Fruit fly (Drosophila melanogaster) whole organism, embryonic: ENCODE measurements around the gene Spn28Dc.

Experiments used
- Atf6 ChIP-seq: fragments of 200-800 bp; sonication (Bioruptor generic); IDR thresholded peaks from 2 replicates; pipeline ENCODE4 v1.3.6; 2022; ENCODE audit warnings: missing biosample characterization, missing genetic modification characterization
- C15 ChIP-seq: fragments of 200-800 bp; sonication (Bioruptor generic); IDR thresholded peaks from 3 replicates; pipeline ENCODE4 v1.3.6; 2022; ENCODE audit warnings: missing biosample characterization, missing genetic modification characterization
- CG11085 ChIP-seq: fragments of 200-800 bp; sonication (Bioruptor generic); IDR thresholded peaks from 2 replicates; pipeline ENCODE4 v1.3.6; 2022; ENCODE audit warnings: missing biosample characterization, missing genetic modification characterization
- CG11398 ChIP-seq: fragments of 200-800 bp; sonication (Bioruptor generic); optimal IDR thresholded peaks from 2 replicates; lab custom pipeline; 2016; ENCODE audit warnings: missing biosample characterization, missing genetic modification characterization
- CG14667 ChIP-seq: fragments of 200-800 bp; sonication (Bioruptor generic); IDR thresholded peaks from 2 replicates; pipeline ENCODE4 v1.3.6; 2022; ENCODE audit warnings: missing biosample characterization, missing genetic modification characterization
- CG1602 ChIP-seq: fragments of 200-800 bp; sonication (Bioruptor generic); optimal IDR thresholded peaks from 3 replicates; lab custom pipeline; 2016; ENCODE audit warnings: missing biosample characterization, missing genetic modification characterization
- CG1647 ChIP-seq: fragments of 200-800 bp; sonication (Bioruptor generic); optimal IDR thresholded peaks from 3 replicates; lab custom pipeline; 2016; ENCODE audit warnings: missing biosample characterization, missing genetic modification characterization
- CG16815 ChIP-seq: fragments of 200-800 bp; sonication (Bioruptor generic); optimal IDR thresholded peaks from 3 replicates; lab custom pipeline; 2017; ENCODE audit warnings: missing biosample characterization, mild to moderate bottlenecking, missing genetic modification characterization
- CG16863 ChIP-seq: fragments of 200-800 bp; sonication (Bioruptor generic); optimal IDR thresholded peaks from 3 replicates; lab custom pipeline; 2016; ENCODE audit warnings: missing biosample characterization, missing genetic modification characterization
- CG1832 ChIP-seq: fragments of 200-800 bp; sonication (Bioruptor generic); optimal IDR thresholded peaks from 2 replicates; lab custom pipeline; 2017; ENCODE audit warnings: missing biosample characterization, mild to moderate bottlenecking, missing genetic modification characterization, inconsistent platforms
- CG2199 ChIP-seq: fragments of 200-800 bp; sonication (Bioruptor generic); IDR thresholded peaks from 3 replicates; pipeline ENCODE4 v1.3.6; 2022; ENCODE audit warnings: missing biosample characterization, missing genetic modification characterization
- CG31365 ChIP-seq: fragments of 200-800 bp; sonication (Bioruptor generic); optimal IDR thresholded peaks from 2 replicates; lab custom pipeline; 2018; ENCODE audit warnings: missing biosample characterization, mild to moderate bottlenecking, missing genetic modification characterization
- CG3726 ChIP-seq: fragments of 200-800 bp; sonication (Bioruptor generic); IDR thresholded peaks from 3 replicates; pipeline ENCODE4, ENCODE4 v1.3.6; 2022; ENCODE audit warnings: missing biosample characterization, missing genetic modification characterization
- CG3847 ChIP-seq: fragments of 200-800 bp; sonication (Bioruptor generic); IDR thresholded peaks from 2 replicates; pipeline ENCODE4 v1.3.6; 2022; ENCODE audit warnings: missing biosample characterization, missing genetic modification characterization
- CG42726 ChIP-seq: fragments of 200-800 bp; sonication (Bioruptor generic); IDR thresholded peaks from 2 replicates; pipeline ENCODE4 v1.3.6; 2022; ENCODE audit warnings: missing biosample characterization, missing genetic modification characterization; ENCODE audit not compliant: partially characterized antibody
- CG4328 ChIP-seq: fragments of 200-800 bp; sonication (Bioruptor generic); optimal IDR thresholded peaks from 3 replicates; lab custom pipeline; 2017; ENCODE audit warnings: missing biosample characterization, missing genetic modification reagents, missing genetic modification characterization
- Dbx ChIP-seq: fragments of 200-800 bp; sonication (Bioruptor generic); IDR thresholded peaks from 3 replicates; pipeline ENCODE4 v1.3.6; 2022; ENCODE audit warnings: missing biosample characterization, missing genetic modification characterization
- Dref ChIP-seq: fragments of 200-800 bp; sonication (Bioruptor generic); IDR thresholded peaks from 2 replicates; pipeline ENCODE4 v1.3.6; 2022; ENCODE audit warnings: missing biosample characterization, missing genetic modification characterization
- Drgx ChIP-seq: fragments of 200-800 bp; sonication (Bioruptor generic); IDR thresholded peaks from 2 replicates; pipeline ENCODE4 v1.3.6; 2022; ENCODE audit warnings: missing biosample characterization, missing genetic modification characterization
- Ets97D ChIP-seq: fragments of 200-800 bp; sonication (Bioruptor generic); optimal IDR thresholded peaks from 3 replicates; lab custom pipeline; 2016; ENCODE audit warnings: missing biosample characterization, missing genetic modification characterization
- GATAe ChIP-seq: fragments of 200-800 bp; sonication (Bioruptor generic); conservative IDR thresholded peaks from 2 replicates; pipeline ENCODE4 v1.3.6; 2022; ENCODE audit warnings: missing biosample characterization, missing genetic modification characterization
- MESR4 ChIP-seq: fragments of 200-800 bp; sonication (Bioruptor generic); optimal IDR thresholded peaks from 2 replicates; lab custom pipeline; 2018; ENCODE audit warnings: missing biosample characterization, mild to moderate bottlenecking, missing genetic modification characterization, moderate library complexity
- Med ChIP-seq: fragments of 200-800 bp; sonication (Bioruptor generic); peaks from one replicate; lab custom pipeline; 2016; ENCODE audit warnings: missing biosample characterization, missing genetic modification characterization, mild to moderate bottlenecking, inconsistent platforms, moderate library complexity
- Nf-YB ChIP-seq: fragments of 200-800 bp; sonication (Bioruptor generic); optimal IDR thresholded peaks from 3 replicates; lab custom pipeline; 2019; ENCODE audit warnings: missing biosample characterization, mild to moderate bottlenecking, missing genetic modification characterization, moderate library complexity
- Pdp1 ChIP-seq, 2 experiments: fragments of 200-800 bp; sonication (Bioruptor generic); optimal IDR thresholded peaks; 3 replicates each; lab custom pipeline; 2016; ENCODE audit warnings: missing biosample characterization in 2 of 2, missing genetic modification characterization in 2 of 2, mild to moderate bottlenecking in 1 of 2, moderate library complexity in 1 of 2
- Ravus ChIP-seq: fragments of 200-800 bp; sonication (Bioruptor generic); IDR thresholded peaks from 2 replicates; pipeline ENCODE4 v1.3.6; 2022; ENCODE audit warnings: missing biosample characterization, missing genetic modification characterization
- Sox100B ChIP-seq: fragments of 200-800 bp; sonication (Bioruptor generic); optimal IDR thresholded peaks from 3 replicates; lab custom pipeline; 2018; ENCODE audit warnings: missing biosample characterization, mild to moderate bottlenecking, missing genetic modification characterization
- TFAM ChIP-seq: fragments of 200-800 bp; sonication (Bioruptor generic); optimal IDR thresholded peaks from 2 replicates; lab custom pipeline; 2017; ENCODE audit warnings: missing biosample characterization, missing genetic modification characterization, inconsistent platforms
- ara ChIP-seq: fragments of 200-800 bp; sonication (Bioruptor generic); IDR thresholded peaks from 2 replicates; pipeline ENCODE4 v1.3.6; 2022; ENCODE audit warnings: missing biosample characterization, missing genetic modification characterization
- bab2 ChIP-seq: fragments of 200-800 bp; sonication (Bioruptor generic); optimal IDR thresholded peaks from 2 replicates; lab custom pipeline; 2016; ENCODE audit warnings: missing biosample characterization, missing genetic modification characterization
- bbx ChIP-seq: fragments of 200-800 bp; sonication (Bioruptor generic); IDR thresholded peaks from 2 replicates; pipeline ENCODE4 v1.3.6; 2022; ENCODE audit warnings: missing biosample characterization, missing genetic modification characterization; ENCODE audit not compliant: partially characterized antibody
- bigmax ChIP-seq: fragments of 200-800 bp; sonication (Bioruptor generic); optimal IDR thresholded peaks from 2 replicates; lab custom pipeline; 2018; ENCODE audit warnings: missing biosample characterization, mild to moderate bottlenecking, missing genetic modification characterization
- br ChIP-seq: fragments of >200 bp; optimal IDR thresholded peaks from 2 replicates; lab custom pipeline; 2017
- dmrt11E ChIP-seq: fragments of 200-800 bp; sonication (Bioruptor generic); optimal IDR thresholded peaks from 3 replicates; lab custom pipeline; 2018; ENCODE audit warnings: missing biosample characterization, mild to moderate bottlenecking, missing genetic modification characterization, moderate library complexity
- dmrt99B ChIP-seq: fragments of 200-800 bp; sonication (Bioruptor generic); optimal IDR thresholded peaks from 2 replicates; lab custom pipeline; 2018; ENCODE audit warnings: missing biosample characterization, mild to moderate bottlenecking, missing genetic modification characterization, moderate library complexity
- dpn ChIP-seq, 2 experiments: fragments of 200-800 bp; sonication (Bioruptor generic); optimal IDR thresholded peaks; 3 replicates each; lab custom pipeline; 2016; ENCODE audit warnings: missing biosample characterization in 2 of 2, missing genetic modification characterization in 2 of 2
- eyg ChIP-seq: fragments of 200-800 bp; sonication (Bioruptor generic); optimal IDR thresholded peaks from 3 replicates; lab custom pipeline; 2016; ENCODE audit warnings: missing biosample characterization, missing genetic modification characterization
- gce ChIP-seq: fragments of 200-800 bp; sonication (Bioruptor generic); IDR thresholded peaks from 3 replicates; pipeline ENCODE4 v1.3.6; 2022; ENCODE audit warnings: missing biosample characterization, missing genetic modification characterization
- grau ChIP-seq: fragments of 200-800 bp; optimal IDR thresholded peaks from 3 replicates; lab custom pipeline; 2019; ENCODE audit warnings: missing biosample characterization, mild to moderate bottlenecking, missing genetic modification characterization, moderate library complexity
- ind ChIP-seq: fragments of 200-800 bp; sonication (Bioruptor generic); optimal IDR thresholded peaks from 3 replicates; lab custom pipeline; 2016; ENCODE audit warnings: missing biosample characterization, missing genetic modification characterization
- ken ChIP-seq: fragments of 200-800 bp; sonication (Bioruptor generic); IDR thresholded peaks from 3 replicates; pipeline ENCODE4 v1.3.6; 2022; ENCODE audit warnings: missing biosample characterization, missing genetic modification characterization
- lab ChIP-seq: fragments of 200-800 bp; sonication (Bioruptor generic); optimal IDR thresholded peaks from 3 replicates; lab custom pipeline; 2017; ENCODE audit warnings: missing biosample characterization, missing genetic modification characterization, mild to moderate bottlenecking, moderate library complexity, missing genetic modification reagents
- lbe ChIP-seq: fragments of 200-800 bp; sonication (Bioruptor generic); optimal IDR thresholded peaks from 2 replicates; lab custom pipeline; 2016; ENCODE audit warnings: missing biosample characterization, mild to moderate bottlenecking, missing genetic modification characterization
- lmd ChIP-seq: fragments of 200-800 bp; sonication (Bioruptor generic); IDR thresholded peaks from 2 replicates; pipeline ENCODE4 v1.3.6; 2022; ENCODE audit warnings: missing biosample characterization, missing genetic modification characterization
- odd ChIP-seq: fragments of 200-800 bp; sonication (Bioruptor generic); optimal IDR thresholded peaks from 2 replicates; lab custom pipeline; 2017; ENCODE audit warnings: missing biosample characterization, mild to moderate bottlenecking, missing genetic modification characterization
- p53 ChIP-seq: fragments of 200-800 bp; sonication (Bioruptor generic); optimal IDR thresholded peaks from 2 replicates; lab custom pipeline; 2016; ENCODE audit warnings: missing biosample characterization, missing genetic modification characterization
- psq ChIP-seq: fragments of 200-800 bp; sonication (Bioruptor generic); optimal IDR thresholded peaks from 2 replicates; lab custom pipeline; 2017; ENCODE audit warnings: missing biosample characterization, missing genetic modification characterization
- ro ChIP-seq: fragments of 200-800 bp; sonication (Bioruptor generic); IDR thresholded peaks from 2 replicates; pipeline ENCODE4 v1.3.6; 2022; ENCODE audit warnings: missing biosample characterization, missing genetic modification characterization
- ssp ChIP-seq: fragments of 200-800 bp; sonication (Bioruptor generic); IDR thresholded peaks from 2 replicates; pipeline ENCODE4 v1.3.6; 2022; ENCODE audit warnings: missing biosample characterization, missing genetic modification characterization
- vfl ChIP-seq: fragments of 200-800 bp; sonication (Bioruptor generic); optimal IDR thresholded peaks from 2 replicates; lab custom pipeline; 2016; ENCODE audit warnings: missing biosample characterization, missing genetic modification characterization

Spn28Dc gene

DNA sequence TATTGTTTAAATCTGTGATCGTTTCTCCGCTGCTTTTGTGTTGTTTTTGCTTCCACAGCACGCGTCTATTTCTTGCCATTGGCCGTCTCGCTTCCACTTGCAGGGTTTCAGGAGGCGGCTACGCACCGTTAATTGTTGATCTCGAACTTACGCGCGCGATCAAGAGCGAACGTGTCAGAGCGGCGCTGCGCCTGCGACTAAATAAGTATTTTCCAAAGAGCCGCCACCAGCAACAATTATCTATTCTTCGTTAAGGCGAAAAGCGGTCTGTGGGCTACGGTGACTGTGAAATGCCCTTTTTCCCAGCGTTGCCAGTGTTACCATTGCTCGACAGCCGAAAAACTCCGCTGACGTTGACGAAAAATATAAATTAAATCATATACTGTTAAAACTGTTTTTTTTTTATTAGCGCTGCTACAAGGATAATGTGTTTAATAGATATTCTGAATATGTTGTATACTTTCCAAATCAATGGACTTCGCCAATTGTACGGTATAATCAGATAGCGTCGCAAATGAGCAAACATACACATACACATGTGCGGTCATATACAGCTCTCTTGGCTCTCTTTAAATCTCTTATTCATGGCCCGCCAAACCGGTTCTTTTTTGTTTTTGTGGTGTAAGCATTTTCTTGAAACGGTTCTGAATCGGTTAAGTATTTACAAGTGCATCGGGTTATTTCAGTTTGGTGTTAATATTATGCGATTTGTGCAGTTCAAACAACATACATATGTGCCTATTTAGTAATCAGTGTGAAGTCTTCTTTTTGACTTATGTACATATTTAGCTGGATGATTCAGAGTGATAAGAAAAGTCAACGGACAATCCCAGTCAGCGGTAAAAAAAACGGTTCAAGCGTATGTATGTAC lies 12.8 kb downstream of the Spn28Dc start, which contains the start of gene pes (continued):
- TF ChIP-seq Pdp1 (GFP tag; optimal IDR thresholded peaks at IDR 0.05; lab: Kevin White, UChicago) (peak; percentile 86 to 95), Nf-YB (GFP tag; lab: Kevin White, UChicago) (no peak), CG2199 (GFP tag; lab: Robert Waterston, UW) (peak; percentile 90; the same call in 1 of the 3 replicates), lmd (no peak), CG14667 (GFP tag; lab: Robert Waterston, UW) (peak; percentile 90), GATAe (GFP tag; lab: Robert Waterston, UW) (peak; percentile 95), CG11085 (GFP tag; lab: Robert Waterston, UW) (peak; percentile 90), CG16815 (GFP tag; lab: Kevin White, UChicago) (peak; percentile 74), gce (GFP tag; lab: Robert Waterston, UW) (peak; percentile 86), CG3847 (GFP tag; lab: Robert Waterston, UW) (peak; percentile 90), psq (GFP tag; lab: Kevin White, UChicago) (peak; percentile 71), grau (tag; lab: Kevin White, UChicago) (peak; percentile 80), Ets97D (GFP tag; lab: Kevin White, UChicago) (peak; percentile 64), ken (GFP tag; lab: Robert Waterston, UW) (peak; percentile 51; the same call in 1 of the 3 replicates), Dbx (GFP tag; lab: Robert Waterston, UW) (peak; percentile 96), CG42726 (GFP tag; lab: Robert Waterston, UW) (peak; percentile 55), CG1602 (GFP tag; lab: Kevin White, UChicago) (peak; percentile 70), vfl (GFP tag; lab: Kevin White, UChicago) (peak; percentile 71), Dref (no peak), TFAM (GFP tag; lab: Kevin White, UChicago) (peak; percentile 65), dmrt99B (tag; lab: Kevin White, UChicago) (peak; percentile 94), dpn (GFP tag; optimal IDR thresholded peaks at IDR 0.05; lab: Kevin White, UChicago) (peak; percentile 88 to 91), ara (GFP tag; lab: Robert Waterston, UW) (peak; percentile 90), ro (no peak), CG3726 (GFP tag; lab: Robert Waterston, UW) (peak; percentile 84; the same call in 1 of the 3 replicates), Ravus (peak; percentile 78), Drgx (GFP tag; lab: Robert Waterston, UW) (peak; percentile 94), bab2 (peak; percentile 81), lbe (peak; percentile 95), p53 (GFP tag; lab: Kevin White, UChicago) (peak; percentile 97), CG1832 (GFP tag; lab: Kevin White, UChicago) (peak; percentile 75), bigmax (no peak), Atf6 (peak; percentile 95), ssp (no peak), bbx (GFP tag; lab: Robert Waterston, UW) (peak; percentile 56; the same call in 1 of the 2 replicates), ind (peak; percentile 93), C15 (peak; percentile 79), lab (peak; percentile 96), odd (GFP tag; lab: Kevin White, UChicago) (peak; percentile 72), CG31365 (tag; lab: Kevin White, UChicago) (peak; percentile 75), CG11398 (GFP tag; lab: Kevin White, UChicago) (peak; percentile 3), CG1647 (peak; percentile 87), CG4328 (GFP tag; lab: Kevin White, UChicago) (peak; percentile 94), Med (GFP tag; lab: Kevin White, UChicago) (peak; percentile 97), eyg (GFP tag; lab: Kevin White, UChicago) (peak; percentile 59), Sox100B (peak; percentile 93), MESR4 (GFP tag; lab: Kevin White, UChicago) (peak; percentile 25), br (lab: Kevin White, UChicago) (no peak), dmrt11E (tag; lab: Kevin White, UChicago) (peak; percentile 81), CG16863 (GFP tag; lab: Kevin White, UChicago) (peak; percentile 72)
